Worm (Caenorhabditis elegans): Measurements from ENCODE around the gene C03B1.6.

Gene C03B1.6

DNA sequence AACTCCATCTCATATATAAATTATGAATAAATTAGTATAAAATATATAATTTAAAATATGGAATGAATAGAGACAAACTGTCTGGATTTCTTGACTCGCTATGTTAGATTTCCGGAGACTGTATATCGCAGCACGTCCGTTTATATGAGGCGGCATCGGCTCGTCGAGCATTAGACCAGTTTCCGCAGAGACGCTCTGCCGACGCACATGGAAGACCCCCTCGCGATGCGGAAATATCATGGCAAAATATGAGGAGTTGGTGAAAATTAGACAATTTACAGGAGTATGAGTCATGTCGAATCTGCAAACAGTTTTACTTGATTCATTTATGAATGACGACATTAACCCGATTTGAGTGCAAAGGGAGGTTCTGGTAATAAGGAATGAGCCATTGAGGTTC, 30.6 kb upstream of the C03B1.6 start, which contains the start of gene chtb-3:
TSS of gene chtb-3 (minus strand) at position 101 of the 400 bp plus-strand sequence.
- TF ChIP-seq nhr-11 (tag; optimal IDR thresholded peaks at IDR 0.05) (no peak), mdl-1 (tag; optimal IDR thresholded peaks at IDR 0.05) (no peak), aly-2 (tag; optimal IDR thresholded peaks at IDR 0.05) (no peak), nhr-25 (tag; optimal IDR thresholded peaks at IDR 0.05) (no peak), skn-1 (tag; optimal IDR thresholded peaks at IDR 0.05) (no peak), lin-11 (tag; optimal IDR thresholded peaks at IDR 0.05) (no peak), blmp-1 (tag; optimal IDR thresholded peaks at IDR 0.05; ENCODE audit: insufficient read depth) (no peak), ceh-16 (tag; optimal IDR thresholded peaks at IDR 0.05) (no peak), mab-5 (tag; optimal IDR thresholded peaks at IDR 0.05) (no peak), Y55F3AM.14 (GFP tag; optimal IDR thresholded peaks at IDR 0.05) (no peak), elt-1 (tag; optimal IDR thresholded peaks at IDR 0.05) (no peak), zag-1 (tag; optimal IDR thresholded peaks at IDR 0.05) (no peak), nhr-12 (tag; optimal IDR thresholded peaks at IDR 0.05) (no peak), gmeb-1 (tag; optimal IDR thresholded peaks at IDR 0.05) (no peak), unc-62 (GFP tag; optimal IDR thresholded peaks at IDR 0.05) (no peak), crh-2 (tag; optimal IDR thresholded peaks at IDR 0.05) (no peak), ztf-11 (tag; optimal IDR thresholded peaks at IDR 0.05) (no peak)

DNA sequence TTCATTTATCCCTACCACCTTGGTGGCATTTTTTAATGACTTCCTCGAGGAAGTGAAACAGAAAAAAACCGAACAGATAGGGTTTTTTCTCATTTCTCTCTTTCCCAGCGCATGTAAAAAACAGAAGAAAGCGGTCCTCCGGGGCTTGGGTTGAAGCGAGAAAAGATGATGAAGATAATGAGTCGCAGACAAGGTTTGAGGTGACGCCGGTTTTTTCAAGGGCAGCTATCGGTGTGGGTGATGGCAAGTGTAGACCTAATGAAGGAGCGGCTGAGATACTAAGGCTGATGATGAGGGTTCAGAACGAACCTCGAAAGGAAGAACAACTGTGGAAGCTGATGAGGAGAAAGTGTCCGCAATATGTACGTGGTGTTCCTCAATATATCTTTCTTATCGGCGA, 29.2 kb upstream of the C03B1.6 start:
- TF ChIP-seq nhr-21 (tag; optimal IDR thresholded peaks at IDR 0.05) (peak; percentile 13), fos-1 (tag; optimal IDR thresholded peaks at IDR 0.05) (peak; percentile 22), sma-9 (GFP tag; optimal IDR thresholded peaks at IDR 0.05) (peak; percentile 9), sma-9 (tag; optimal IDR thresholded peaks at IDR 0.05) (no peak), blmp-1 (tag; optimal IDR thresholded peaks at IDR 0.05; ENCODE audit: insufficient read depth) (peak; percentile 69), lin-39 (tag; optimal IDR thresholded peaks at IDR 0.05) (no peak), egl-27 (tag; optimal IDR thresholded peaks at IDR 0.05) (peak; percentile 58), ceh-16 (tag; optimal IDR thresholded peaks at IDR 0.05) (peak; percentile 41), nhr-25 (tag; optimal IDR thresholded peaks at IDR 0.05) (peak; percentile 81), crh-2 (tag; optimal IDR thresholded peaks at IDR 0.05) (peak; percentile 25), sma-3 (GFP tag; optimal IDR thresholded peaks at IDR 0.05) (peak; percentile 18), nhr-129 (tag; optimal IDR thresholded peaks at IDR 0.05) (no peak), C34F6.9 (tag; optimal IDR thresholded peaks at IDR 0.05) (no peak), nhr-10 (tag; optimal IDR thresholded peaks at IDR 0.05) (no peak)

DNA sequence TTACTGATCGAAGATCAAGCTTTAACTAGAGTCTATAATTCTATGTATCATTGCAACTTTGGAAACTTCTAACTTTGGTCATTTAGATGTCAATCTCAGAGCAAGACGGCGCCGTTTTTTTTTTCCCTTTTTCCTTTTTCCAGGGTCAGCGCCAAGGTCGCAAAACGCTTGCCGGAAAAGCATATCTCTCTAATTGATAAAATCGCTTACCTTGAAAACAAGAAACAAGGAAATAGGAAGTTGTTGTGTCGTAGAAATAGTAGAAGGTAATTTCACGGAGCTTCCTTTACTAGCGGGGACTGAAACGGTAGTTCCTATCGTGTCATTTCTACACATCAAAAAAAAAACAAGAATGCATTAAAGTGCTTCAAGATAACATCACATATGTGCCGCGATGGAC, 28.7 kb upstream of the C03B1.6 start:
- TF ChIP-seq ztf-11 (tag; optimal IDR thresholded peaks at IDR 0.05) = no peak
- no peak for TF ChIP-seq nhr-129 (tag; optimal IDR thresholded peaks at IDR 0.05)
- TF ChIP-seq nhr-10 (tag; optimal IDR thresholded peaks at IDR 0.05) = no peak
- TF ChIP-seq nhr-6 (tag; optimal IDR thresholded peaks at IDR 0.05) = no peak
- TF ChIP-seq zag-1 (tag; optimal IDR thresholded peaks at IDR 0.05) = no peak
- no peak for TF ChIP-seq sma-3 (GFP tag; optimal IDR thresholded peaks at IDR 0.05)
- TF ChIP-seq ceh-82 (tag; optimal IDR thresholded peaks at IDR 0.05) = no peak
- TF ChIP-seq mbf-1 (tag; optimal IDR thresholded peaks at IDR 0.05) = no peak
- TF ChIP-seq nhr-23 (tag; optimal IDR thresholded peaks at IDR 0.05) = no peak
- no peak for TF ChIP-seq skn-1 (tag; optimal IDR thresholded peaks at IDR 0.05)
- no peak for TF ChIP-seq sma-9 (GFP tag; optimal IDR thresholded peaks at IDR 0.05)
- TF ChIP-seq sma-9 (tag; optimal IDR thresholded peaks at IDR 0.05) = no peak
- no peak for TF ChIP-seq ceh-16 (tag; optimal IDR thresholded peaks at IDR 0.05)
- no peak for TF ChIP-seq C34F6.9 (tag; optimal IDR thresholded peaks at IDR 0.05)
- no peak for TF ChIP-seq gmeb-1 (tag; optimal IDR thresholded peaks at IDR 0.05)
- no peak for TF ChIP-seq mdl-1 (tag; optimal IDR thresholded peaks at IDR 0.05)
- TF ChIP-seq unc-39 (tag; optimal IDR thresholded peaks at IDR 0.05) = no peak
- no peak for TF ChIP-seq aly-2 (tag; optimal IDR thresholded peaks at IDR 0.05)
- TF ChIP-seq nhr-12 (tag; optimal IDR thresholded peaks at IDR 0.05) = no peak

DNA sequence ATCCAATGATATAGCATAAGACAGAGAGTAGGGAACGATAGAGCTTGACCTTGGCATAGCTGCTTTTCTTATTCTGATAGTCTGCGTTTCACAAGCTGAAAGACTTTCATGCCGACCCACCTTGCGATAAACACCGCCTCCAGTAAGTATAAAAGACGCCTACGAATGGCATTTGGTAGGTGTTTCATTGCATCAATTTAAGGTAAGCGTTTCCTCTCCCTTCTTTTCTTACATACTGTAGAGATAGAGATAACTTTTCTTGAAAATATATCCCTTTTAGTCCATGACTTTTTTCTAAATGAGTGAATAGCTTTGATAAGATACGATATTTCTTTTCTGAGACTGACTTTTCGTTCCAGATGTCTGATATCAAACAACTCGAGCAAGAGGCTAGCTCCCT, 27.0 kb upstream of the C03B1.6 start, which contains the start of gene col-167:
TSS of gene col-167 (plus strand) at position 360 of the 400 bp plus-strand sequence.
- no peak for TF ChIP-seq elt-3 (tag; optimal IDR thresholded peaks at IDR 0.05)
- TF ChIP-seq unc-55 (GFP tag; optimal IDR thresholded peaks at IDR 0.05) = no peak
- TF ChIP-seq nhr-25 (tag; optimal IDR thresholded peaks at IDR 0.05) = peak; percentile 59
- TF ChIP-seq crh-2 (tag; optimal IDR thresholded peaks at IDR 0.05) = no peak
- no peak for TF ChIP-seq Y55F3AM.14 (GFP tag; optimal IDR thresholded peaks at IDR 0.05)
- no peak for TF ChIP-seq unc-39 (tag; optimal IDR thresholded peaks at IDR 0.05)
